Worm (Caenorhabditis elegans) whole organism, L4 larva: ENCODE measurements around the gene C42D4.13.

Source experiments
- F10B5.3 ChIP-seq: sonication (generic microtip); optimal IDR thresholded peaks from 2 replicates; lab custom pipeline; 2016; ENCODE audit warnings: mild to moderate bottlenecking, missing genetic modification characterization, missing compliant biosample characterization
- skn-1 ChIP-seq: fragments of 150-350 bp; optimal IDR thresholded peaks from 2 replicates; lab custom pipeline; 2014; ENCODE audit warnings: missing biosample characterization, missing genetic modification characterization

ce11 chrIV:7222088-7222487, 34.2 kb upstream of the C42D4.13 start:
- TF ChIP-seq F10B5.3 (no peak), skn-1 (tag; lab: Kevin White, UChicago) (no peak)
